Fruit fly (Drosophila melanogaster): ENCODE measurements around the gene CG42717.

Gene CG42717

DNA sequence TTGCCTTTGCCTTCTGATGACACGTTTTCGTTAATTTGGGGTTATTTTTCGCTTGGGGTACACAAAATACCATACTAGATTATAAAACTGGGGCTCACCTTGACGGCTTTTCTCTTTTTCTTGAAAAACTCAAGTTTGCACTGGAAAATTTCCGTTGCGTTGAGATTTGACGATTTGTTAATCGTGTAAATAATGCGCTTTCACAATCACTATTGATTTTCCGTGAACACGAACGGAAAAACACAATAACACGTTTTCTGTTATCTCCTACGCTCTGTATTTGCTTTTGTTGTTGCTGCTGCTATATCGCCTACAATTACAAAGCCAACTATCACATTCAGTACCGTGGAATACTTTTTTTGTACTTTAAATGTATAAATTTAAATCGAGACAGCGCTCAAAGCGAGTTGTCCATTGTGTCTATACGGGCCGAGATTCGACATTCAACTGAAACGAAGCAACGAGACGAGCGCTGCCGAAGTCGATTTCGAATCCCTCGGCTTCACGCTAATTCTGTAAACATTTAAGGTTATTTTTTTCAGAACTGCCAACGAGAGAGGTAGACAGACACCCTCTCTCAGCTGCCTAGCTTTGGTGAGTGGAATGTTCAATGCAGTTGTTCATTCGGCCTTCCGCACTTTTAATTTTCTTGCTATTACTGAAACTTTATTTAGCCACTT lies 13.5 kb upstream of the CG42717 start (continued):
- TF ChIP-seq insv (GFP tag; optimal IDR thresholded peaks at IDR 0.05): no peak
- peak; percentile 52 for TF ChIP-seq nau (GFP tag; optimal IDR thresholded peaks at IDR 0.05)
- TF ChIP-seq Xrp1 (GFP tag; IDR thresholded peaks at IDR 0.05): no peak; the same call in 1 of the 2 replicates
- TF ChIP-seq lmd (GFP tag; IDR thresholded peaks at IDR 0.05): no peak
- TF ChIP-seq tin (GFP tag; optimal IDR thresholded peaks at IDR 0.05): no peak
- peak; percentile 8 for TF ChIP-seq CG2712 (tag; optimal IDR thresholded peaks at IDR 0.05)
- TF ChIP-seq gcm2 (GFP tag; optimal IDR thresholded peaks at IDR 0.05): no peak
- TF ChIP-seq ttk (GFP tag; IDR thresholded peaks at IDR 0.05): 0 out of 2 replicates have a peak, but pooled peaks have one; percentile 6
- peak; percentile 34 for TF ChIP-seq CG12219 (GFP tag; optimal IDR thresholded peaks at IDR 0.05)
- TF ChIP-seq kni (GFP tag; optimal IDR thresholded peaks at IDR 0.05): peak; percentile 81
- no peak for TF ChIP-seq wdn (GFP tag; IDR thresholded peaks at IDR 0.05)
- no peak for TF ChIP-seq Ets65A (GFP tag)
- no peak for TF ChIP-seq tx (GFP tag; optimal IDR thresholded peaks at IDR 0.05)
- TF ChIP-seq CG30403 (GFP tag; optimal IDR thresholded peaks at IDR 0.05): no peak
- no peak for TF ChIP-seq lov (optimal IDR thresholded peaks at IDR 0.05)
- TF ChIP-seq lov (GFP tag; IDR thresholded peaks at IDR 0.05): no peak
- peak; percentile 47 for TF ChIP-seq CG12299 (tag; optimal IDR thresholded peaks at IDR 0.05)
- peak; percentile 5 for TF ChIP-seq Xbp1 (GFP tag; optimal IDR thresholded peaks at IDR 0.05)
- no peak for TF ChIP-seq Oli (tag; optimal IDR thresholded peaks at IDR 0.05)
- TF ChIP-seq ro (GFP tag; IDR thresholded peaks at IDR 0.05): no peak
- TF ChIP-seq CG14965 (GFP tag; optimal IDR thresholded peaks at IDR 0.05; ENCODE audit: borderline replicate concordance): no peak
- no peak for TF ChIP-seq lola (GFP tag; optimal IDR thresholded peaks at IDR 0.05)
- TF ChIP-seq nmo (GFP tag; optimal IDR thresholded peaks at IDR 0.05): peak; percentile 4
- TF ChIP-seq chif (GFP tag; optimal IDR thresholded peaks at IDR 0.05): no peak
- TF ChIP-seq luna (GFP tag; optimal IDR thresholded peaks at IDR 0.05): no peak
- no peak for TF ChIP-seq CG15479 (GFP tag; optimal IDR thresholded peaks at IDR 0.05)
- TF ChIP-seq CG9437 (GFP tag; optimal IDR thresholded peaks at IDR 0.05): no peak
- TF ChIP-seq oc (tag; optimal IDR thresholded peaks at IDR 0.05): peak; percentile 81
- no peak for TF ChIP-seq CG3407 (GFP tag; optimal IDR thresholded peaks at IDR 0.05)
- no peak for TF ChIP-seq bcd (GFP tag; optimal IDR thresholded peaks at IDR 0.05)
- no peak for TF ChIP-seq TFAM (GFP tag; optimal IDR thresholded peaks at IDR 0.05)
- TF ChIP-seq Hey (tag; optimal IDR thresholded peaks at IDR 0.05): no peak
- peak; percentile 86 for TF ChIP-seq sqz (GFP tag; optimal IDR thresholded peaks at IDR 0.05)
- TF ChIP-seq dimm (GFP tag; IDR thresholded peaks at IDR 0.05): no peak
- no peak for TF ChIP-seq br (optimal IDR thresholded peaks at IDR 0.05)
- TF ChIP-seq pros (GFP tag; optimal IDR thresholded peaks at IDR 0.05): peak; percentile 26
- TF ChIP-seq sna (GFP tag; IDR thresholded peaks at IDR 0.05; ENCODE audit: partially characterized antibody): no peak
- TF ChIP-seq h (optimal IDR thresholded peaks at IDR 0.05): no peak
- no peak for TF ChIP-seq Hmx (GFP tag; optimal IDR thresholded peaks at IDR 0.05)
- peak; percentile 37 for TF ChIP-seq CG18599 (GFP tag; optimal IDR thresholded peaks at IDR 0.05)
- TF ChIP-seq ind (GFP tag; optimal IDR thresholded peaks at IDR 0.05): no peak
- TF ChIP-seq Neu2 (GFP tag; optimal IDR thresholded peaks at IDR 0.05; ENCODE audit: borderline replicate concordance): no peak
- TF ChIP-seq dysf (GFP tag; IDR thresholded peaks at IDR 0.05): no peak
- no peak for TF ChIP-seq chn (GFP tag; optimal IDR thresholded peaks at IDR 0.05)
- peak; percentile 46 for TF ChIP-seq gro (GFP tag; optimal IDR thresholded peaks at IDR 0.05)
- TF ChIP-seq CG2678 (tag; optimal IDR thresholded peaks at IDR 0.05): peak; percentile 17
- TF ChIP-seq Taf1 (GFP tag; IDR thresholded peaks at IDR 0.05): no peak
- 0 out of 4 replicates have a peak, but pooled peaks have one; percentile 20 for TF ChIP-seq Dll (GFP tag; IDR thresholded peaks at IDR 0.05; ENCODE audit: partially characterized antibody)
- no peak for TF ChIP-seq hth (optimal IDR thresholded peaks at IDR 0.05)
- TF ChIP-seq HLHmδ (GFP tag; optimal IDR thresholded peaks at IDR 0.05): peak; percentile 2
- no peak for TF ChIP-seq Mad (GFP tag; optimal IDR thresholded peaks at IDR 0.05)

All from whole organism, embryonic.